Worm (Caenorhabditis elegans) whole organism, young adult: ENCODE results near the gene puf-6.

ENCODE experiments used
- B0019.2 ChIP-seq: fragments of 200-800 bp; sonication (Bioruptor generic); conservative IDR thresholded peaks from 2 replicates; pipeline ENCODE4 v1.3.6; 2022; ENCODE audit warnings: missing genetic modification reagents, missing genetic modification characterization, missing compliant biosample characterization
- F39B2.1 ChIP-seq: fragments of 200-800 bp; sonication (Bioruptor generic); IDR thresholded peaks from 2 replicates; pipeline ENCODE4 v1.3.6; 2022; ENCODE audit warnings: missing genetic modification reagents, missing genetic modification characterization, missing compliant biosample characterization
- F57C9.4 ChIP-seq: sonication (generic microtip); optimal IDR thresholded peaks from 2 replicates; lab custom pipeline; 2017; ENCODE audit warnings: mild to moderate bottlenecking, missing genetic modification characterization, missing compliant biosample characterization
- K12H6.12 ChIP-seq: fragments of 200-800 bp; sonication (Bioruptor generic); optimal IDR thresholded peaks from 2 replicates; lab custom pipeline; 2018; ENCODE audit warnings: mild to moderate bottlenecking, missing genetic modification characterization, missing compliant biosample characterization
- T07F8.4 ChIP-seq: sonication (generic microtip); optimal IDR thresholded peaks from 2 replicates; lab custom pipeline; 2016; ENCODE audit warnings: mild to moderate bottlenecking, missing genetic modification characterization, moderate library complexity, missing compliant biosample characterization
- Y53F4B.3 ChIP-seq: fragments of 200-800 bp; sonication (Bioruptor generic); IDR thresholded peaks from 2 replicates; pipeline ENCODE4 v1.3.6; 2022; ENCODE audit warnings: missing genetic modification reagents, missing genetic modification characterization, missing compliant biosample characterization
- Y56A3A.18 ChIP-seq: fragments of 200-800 bp; sonication (Bioruptor generic); IDR thresholded peaks from 2 replicates; pipeline ENCODE4 v1.3.6; 2022; ENCODE audit warnings: missing genetic modification reagents, missing genetic modification characterization, missing compliant biosample characterization
- Y79H2A.3 ChIP-seq: fragments of 200-800 bp; sonication (Bioruptor generic); conservative IDR thresholded peaks from 2 replicates; pipeline ENCODE4 v1.3.6; 2022; ENCODE audit warnings: missing genetic modification reagents, missing genetic modification characterization, missing compliant biosample characterization
- ZK185.1 ChIP-seq: sonication (generic microtip); optimal IDR thresholded peaks from 2 replicates; lab custom pipeline; 2016; ENCODE audit warnings: mild to moderate bottlenecking, missing genetic modification characterization, missing compliant biosample characterization; ENCODE audit not compliant: poor library complexity, severe bottlenecking
- ama-1 ChIP-seq, 3 experiments: fragments of 150-350 bp in 1 of 3; sonication (generic microtip) in 2 of 3; optimal IDR thresholded peaks; 2 replicates each; lab custom pipeline; 2014 to 2018; ENCODE audit warnings: missing biosample characterization in 2 of 3, missing genetic modification characterization in 2 of 3, missing genetic modification reagents in 2 of 3
- aptf-3 ChIP-seq: fragments of 200-800 bp; sonication (Bioruptor generic); IDR thresholded peaks from 2 replicates; pipeline ENCODE4 v1.3.6; 2022; ENCODE audit warnings: missing genetic modification characterization, missing compliant biosample characterization
- athp-1 ChIP-seq: sonication (generic microtip); optimal IDR thresholded peaks from 2 replicates; lab custom pipeline; 2017; ENCODE audit warnings: mild to moderate bottlenecking, missing genetic modification characterization, missing compliant biosample characterization
- attf-3 ChIP-seq: fragments of 200-800 bp; sonication (Bioruptor generic); conservative IDR thresholded peaks from 2 replicates; pipeline ENCODE4 v1.3.6; 2022; ENCODE audit warnings: missing genetic modification reagents, missing genetic modification characterization, missing compliant biosample characterization
- attf-6 ChIP-seq: fragments of 200-800 bp; sonication (Bioruptor generic); IDR thresholded peaks from 2 replicates; pipeline ENCODE4 v1.3.6; 2022; ENCODE audit warnings: missing genetic modification reagents, missing genetic modification characterization, missing compliant biosample characterization
- bed-2 ChIP-seq: fragments of 200-800 bp; sonication (Bioruptor generic); IDR thresholded peaks from 2 replicates; pipeline ENCODE4 v1.3.6; 2022; ENCODE audit warnings: missing genetic modification reagents, missing genetic modification characterization, missing compliant biosample characterization
- cebp-1 ChIP-seq, 2 experiments: fragments of 200-800 bp in 1 of 2; sonication (Bioruptor generic) in 1 of 2; sonication (generic microtip) in 1 of 2; IDR thresholded peaks in 1 of 2; optimal IDR thresholded peaks in 1 of 2; 2 replicates each; pipeline versions ENCODE4 v1.3.6 to Lab custom; 2017 to 2022; ENCODE audit warnings: missing compliant biosample characterization in 2 of 2, missing genetic modification characterization in 2 of 2, mild to moderate bottlenecking in 1 of 2, missing genetic modification reagents in 1 of 2, moderate library complexity in 1 of 2
- ceh-27 ChIP-seq: fragments of 200-800 bp; sonication (Bioruptor generic); optimal IDR thresholded peaks from 2 replicates; lab custom pipeline; 2018; ENCODE audit warnings: mild to moderate bottlenecking, missing genetic modification characterization, moderate library complexity, missing compliant biosample characterization
- dpff-1 ChIP-seq: sonication (generic microtip); optimal IDR thresholded peaks from 2 replicates; lab custom pipeline; 2017; ENCODE audit warnings: mild to moderate bottlenecking, missing genetic modification characterization, missing compliant biosample characterization
- efl-1 ChIP-seq: fragments of 150-350 bp; optimal IDR thresholded peaks from 2 replicates; lab custom pipeline; 2014; ENCODE audit warnings: missing biosample characterization, missing genetic modification reagents, missing genetic modification characterization
- egrh-3 ChIP-seq: fragments of 200-800 bp; sonication (Bioruptor generic); IDR thresholded peaks from 2 replicates; pipeline ENCODE4 v1.3.6; 2022; ENCODE audit warnings: missing genetic modification reagents, missing genetic modification characterization, missing compliant biosample characterization
- ekl-4 ChIP-seq: fragments of 200-800 bp; sonication (Bioruptor generic); IDR thresholded peaks from 2 replicates; pipeline ENCODE4 v1.3.6; 2022; ENCODE audit warnings: missing genetic modification reagents, missing genetic modification characterization, missing compliant biosample characterization
- ets-4 ChIP-seq: fragments of 200-800 bp; sonication (Bioruptor generic); optimal IDR thresholded peaks from 2 replicates; lab custom pipeline; 2018; ENCODE audit warnings: mild to moderate bottlenecking, missing genetic modification characterization, missing compliant biosample characterization
- hmg-1.2 ChIP-seq: fragments of 200-800 bp; sonication (Bioruptor generic); IDR thresholded peaks from 2 replicates; pipeline ENCODE4 v1.3.6; 2022; ENCODE audit warnings: missing genetic modification reagents, missing genetic modification characterization, missing compliant biosample characterization
- hrde-1 ChIP-seq: sonication (generic microtip); optimal IDR thresholded peaks from 2 replicates; lab custom pipeline; 2016; ENCODE audit warnings: missing genetic modification characterization, mild to moderate bottlenecking, missing compliant biosample characterization, moderate library complexity, missing genotype, missing genetic modification reagents, borderline replicate concordance
- lin-35 ChIP-seq, 3 experiments: fragments of 150-350 bp in 2 of 3; sonication (generic microtip) in 1 of 3; optimal IDR thresholded peaks; 2 replicates each; lab custom pipeline; 2014 to 2018; ENCODE audit warnings: missing biosample characterization in 3 of 3, missing genetic modification characterization in 3 of 3, missing genetic modification reagents in 3 of 3
- lsl-1 ChIP-seq: fragments of 200-800 bp; sonication (Bioruptor generic); optimal IDR thresholded peaks from 2 replicates; lab custom pipeline; 2018; ENCODE audit warnings: mild to moderate bottlenecking, missing genetic modification characterization, moderate library complexity, missing compliant biosample characterization
- lsy-27 ChIP-seq: sonication (generic microtip); optimal IDR thresholded peaks from 2 replicates; lab custom pipeline; 2017; ENCODE audit warnings: missing genetic modification characterization, mild to moderate bottlenecking, missing compliant biosample characterization, antibody characterized with exemption, missing genotype, borderline replicate concordance; ENCODE audit not compliant: insufficient read depth
- madf-10 ChIP-seq: sonication (generic microtip); optimal IDR thresholded peaks from 2 replicates; lab custom pipeline; 2016; ENCODE audit warnings: mild to moderate bottlenecking, missing genetic modification characterization, missing compliant biosample characterization
- madf-3 ChIP-seq: fragments of 200-800 bp; sonication (Bioruptor generic); IDR thresholded peaks from 2 replicates; pipeline ENCODE4 v1.3.6; 2022; ENCODE audit warnings: missing genetic modification reagents, missing genetic modification characterization, missing compliant biosample characterization
- mcd-1 ChIP-seq: fragments of 200-800 bp; sonication (Bioruptor generic); IDR thresholded peaks from 2 replicates; pipeline ENCODE4 v1.3.6; 2022; ENCODE audit warnings: missing genetic modification reagents, missing genetic modification characterization, missing compliant biosample characterization
- mel-28 ChIP-seq: sonication (generic microtip); optimal IDR thresholded peaks from 2 replicates; lab custom pipeline; 2016; ENCODE audit warnings: borderline replicate concordance, mild to moderate bottlenecking, missing genetic modification characterization, missing compliant biosample characterization
- mxl-1 ChIP-seq: sonication (generic microtip); optimal IDR thresholded peaks from 2 replicates; lab custom pipeline; 2016; ENCODE audit warnings: missing genetic modification characterization, missing compliant biosample characterization
- nfya-1 ChIP-seq: sonication (generic microtip); optimal IDR thresholded peaks from 2 replicates; lab custom pipeline; 2017; ENCODE audit warnings: antibody characterized with exemption, missing compliant biosample characterization, missing genetic modification characterization, borderline replicate concordance; ENCODE audit not compliant: insufficient read depth
- nfya-2 ChIP-seq: fragments of 200-800 bp; sonication (Bioruptor generic); IDR thresholded peaks from 2 replicates; pipeline ENCODE4 v1.3.6; 2022; ENCODE audit warnings: missing genetic modification reagents, missing genetic modification characterization, missing compliant biosample characterization
- nhr-179 ChIP-seq: sonication (generic microtip); optimal IDR thresholded peaks from 2 replicates; lab custom pipeline; 2016; ENCODE audit warnings: mild to moderate bottlenecking, missing genetic modification characterization, missing compliant biosample characterization
- pbrm-1 ChIP-seq: fragments of 200-800 bp; sonication (Bioruptor generic); IDR thresholded peaks from 2 replicates; pipeline ENCODE4 v1.3.6; 2022; ENCODE audit warnings: missing genetic modification reagents, missing genetic modification characterization, missing compliant biosample characterization
- pha-4 ChIP-seq: fragments of 150-350 bp; sonication (generic microtip); optimal IDR thresholded peaks from 2 replicates; lab custom pipeline; 2014; ENCODE audit warnings: missing biosample characterization, missing genetic modification reagents, missing genetic modification characterization
- repo-1 ChIP-seq: sonication (generic microtip); optimal IDR thresholded peaks from 2 replicates; lab custom pipeline; 2017; ENCODE audit warnings: mild to moderate bottlenecking, missing genetic modification characterization, missing compliant biosample characterization
- rpc-1 ChIP-seq, 2 experiments: fragments of 150-350 bp in 1 of 2; sonication (generic microtip) in 1 of 2; optimal IDR thresholded peaks; 2 replicates each; lab custom pipeline; 2014 to 2018; ENCODE audit warnings: missing biosample characterization in 1 of 2, missing genetic modification characterization in 1 of 2, missing genetic modification reagents in 1 of 2, missing genotype in 1 of 2
- snpc-1.3 ChIP-seq: sonication (generic microtip); optimal IDR thresholded peaks from 2 replicates; lab custom pipeline; 2017; ENCODE audit warnings: missing genetic modification characterization, mild to moderate bottlenecking, missing compliant biosample characterization, antibody characterized with exemption, moderate library complexity, missing genotype, missing genetic modification reagents; ENCODE audit not compliant: insufficient read depth
- sptf-2 ChIP-seq: fragments of 200-800 bp; sonication (Bioruptor generic); optimal IDR thresholded peaks from 2 replicates; lab custom pipeline; 2018; ENCODE audit warnings: mild to moderate bottlenecking, missing genetic modification characterization, missing compliant biosample characterization
- tbp1 ChIP-seq: fragments of 200-800 bp; sonication (Bioruptor generic); optimal IDR thresholded peaks from 2 replicates; lab custom pipeline; 2018; ENCODE audit warnings: mild to moderate bottlenecking, missing genetic modification characterization, missing compliant biosample characterization
- unc-130 ChIP-seq: sonication (generic microtip); optimal IDR thresholded peaks from 2 replicates; lab custom pipeline; 2016; ENCODE audit warnings: missing genetic modification reagents, missing genetic modification characterization, missing compliant biosample characterization
- unc-62 ChIP-seq: fragments of 150-350 bp; optimal IDR thresholded peaks from 2 replicates; lab custom pipeline; 2014; ENCODE audit warnings: missing biosample characterization, missing genetic modification reagents, missing genetic modification characterization
- xnd-1 ChIP-seq: sonication (generic microtip); optimal IDR thresholded peaks from 2 replicates; lab custom pipeline; 2016; ENCODE audit warnings: missing genotype, missing genetic modification reagents, missing genetic modification characterization, missing compliant biosample characterization
- ztf-3 ChIP-seq: fragments of 200-800 bp; sonication (Bioruptor generic); optimal IDR thresholded peaks from 2 replicates; lab custom pipeline; 2018; ENCODE audit warnings: mild to moderate bottlenecking, missing genetic modification characterization, missing compliant biosample characterization
- ztf-6 ChIP-seq: fragments of 200-800 bp; sonication (Bioruptor generic); IDR thresholded peaks from 2 replicates; pipeline ENCODE4 v1.3.6; 2022; ENCODE audit warnings: missing genetic modification reagents, missing genetic modification characterization, missing compliant biosample characterization

The puf-6 gene

ce11 chrII:13077746-13078145, 34.5 kb upstream of the puf-6 start (continued):
- no peak for TF ChIP-seq K12H6.12 (tag; lab: Kevin White, UChicago)
- no peak for TF ChIP-seq madf-3 (GFP tag; lab: Robert Waterston, UW)
- TF ChIP-seq xnd-1 (tag; lab: Kevin White, UChicago), result no peak
- no peak for TF ChIP-seq unc-62 (GFP tag; lab: Kevin White, UChicago)
- no peak for TF ChIP-seq lin-35 (GFP tag; optimal IDR thresholded peaks at IDR 0.05; lab: Kevin White, UChicago)
- TF ChIP-seq ztf-6 (GFP tag; lab: Robert Waterston, UW), result no peak
- TF ChIP-seq ama-1 (optimal IDR thresholded peaks at IDR 0.05; lab: Kevin White, UChicago), result no peak
- no peak for TF ChIP-seq ama-1 (GFP tag; optimal IDR thresholded peaks at IDR 0.05; lab: Kevin White, UChicago)
- TF ChIP-seq hrde-1, result no peak
- no peak for TF ChIP-seq ets-4 (GFP tag; lab: Kevin White, UChicago)
- TF ChIP-seq Y79H2A.3 (GFP tag; lab: Robert Waterston, UW), result no peak
- no peak for TF ChIP-seq attf-3 (GFP tag; lab: Robert Waterston, UW)
- no peak for TF ChIP-seq lsl-1 (GFP tag; lab: Kevin White, UChicago)
- no peak for TF ChIP-seq nhr-179 (tag; lab: Kevin White, UChicago)
- TF ChIP-seq efl-1 (GFP tag; lab: Kevin White, UChicago), result no peak
- TF ChIP-seq mcd-1, result no peak
- no peak for TF ChIP-seq hmg-1.2 (GFP tag; lab: Robert Waterston, UW)
- no peak for TF ChIP-seq sptf-2 (GFP tag; lab: Kevin White, UChicago)
- TF ChIP-seq mxl-1 (tag; lab: Kevin White, UChicago), result no peak
- no peak for TF ChIP-seq pbrm-1 (GFP tag; lab: Robert Waterston, UW)
- TF ChIP-seq rpc-1 (optimal IDR thresholded peaks at IDR 0.05; lab: Kevin White, UChicago), result no peak
- TF ChIP-seq rpc-1 (tag; optimal IDR thresholded peaks at IDR 0.05; lab: Kevin White, UChicago), result no peak
- TF ChIP-seq ekl-4, result no peak
- no peak for TF ChIP-seq unc-130 (GFP tag; lab: Kevin White, UChicago)
- TF ChIP-seq nfya-2 (GFP tag; lab: Robert Waterston, UW), result no peak
- no peak for TF ChIP-seq Y56A3A.18 (GFP tag; lab: Robert Waterston, UW)
- peak; percentile 48 for TF ChIP-seq pha-4 (tag; lab: Kevin White, UChicago)
- TF ChIP-seq F57C9.4 (tag; lab: Kevin White, UChicago), result no peak
- no peak for TF ChIP-seq attf-6
- TF ChIP-seq B0019.2 (GFP tag; lab: Robert Waterston, UW), result no peak
- no peak for TF ChIP-seq athp-1 (tag; lab: Kevin White, UChicago)
- TF ChIP-seq bed-2 (GFP tag; lab: Robert Waterston, UW), result no peak
- peak; percentile 24 for TF ChIP-seq tbp1 (GFP tag; lab: Kevin White, UChicago)
- TF ChIP-seq cebp-1 (GFP tag; IDR thresholded peaks at IDR 0.05; lab: Robert Waterston, UW), result no peak
- TF ChIP-seq cebp-1 (tag; optimal IDR thresholded peaks at IDR 0.05; lab: Kevin White, UChicago), result peak; percentile 60
- no peak for TF ChIP-seq ceh-27 (GFP tag; lab: Kevin White, UChicago)
- no peak for TF ChIP-seq egrh-3 (GFP tag; lab: Robert Waterston, UW)
- no peak for TF ChIP-seq nfya-1 (tag; lab: Kevin White, UChicago)
- TF ChIP-seq madf-10 (tag; lab: Kevin White, UChicago), result peak; percentile 31
- TF ChIP-seq repo-1 (tag; lab: Kevin White, UChicago), result peak; percentile 17
- TF ChIP-seq Y53F4B.3 (GFP tag; lab: Robert Waterston, UW), result no peak
- no peak for TF ChIP-seq ZK185.1 (tag; lab: Kevin White, UChicago)
- no peak for TF ChIP-seq dpff-1 (tag; lab: Kevin White, UChicago)
- TF ChIP-seq lsy-27, result no peak
- no peak for TF ChIP-seq T07F8.4 (tag; lab: Kevin White, UChicago)
- no peak for TF ChIP-seq F39B2.1 (GFP tag; lab: Robert Waterston, UW)
- no peak for TF ChIP-seq ztf-3 (GFP tag; lab: Kevin White, UChicago)
- no peak for TF ChIP-seq aptf-3 (GFP tag; lab: Robert Waterston, UW)
- no peak for TF ChIP-seq snpc-1.3
- TF ChIP-seq mel-28, result no peak
